Worm (Caenorhabditis elegans): Measurements from ENCODE around the gene T13H5.8.

T13H5.8 gene

DNA sequence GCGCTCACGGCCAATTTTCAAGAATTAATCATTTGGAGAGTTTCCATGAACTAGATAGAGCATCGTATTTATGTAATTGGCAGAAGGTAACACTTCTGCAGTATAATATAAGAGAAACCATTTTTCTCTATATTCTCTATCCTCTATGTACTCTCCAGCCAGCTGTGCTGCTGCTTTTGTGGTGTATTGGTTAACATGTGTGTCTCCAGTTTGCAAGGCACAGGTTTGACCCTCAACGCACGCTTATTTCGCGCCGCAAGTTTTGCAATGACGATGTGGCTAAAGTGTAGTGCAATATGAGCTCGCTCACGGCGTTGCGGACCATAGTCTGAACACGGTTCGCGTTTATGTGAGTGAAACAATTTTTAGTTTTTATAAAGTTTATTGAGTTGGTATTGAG is 28.7 kb downstream of the T13H5.8 start (continued):
- TF ChIP-seq cebp-1 (GFP tag; IDR thresholded peaks at IDR 0.05) (peak; percentile 58; the same call in 1 of the 2 replicates), cebp-1 (tag; optimal IDR thresholded peaks at IDR 0.05) (no peak), let-607 (tag; optimal IDR thresholded peaks at IDR 0.05) (peak; percentile 62 to 70), F57C9.4 (tag; optimal IDR thresholded peaks at IDR 0.05) (peak; percentile 69), attf-5 (GFP tag; optimal IDR thresholded peaks at IDR 0.05) (no peak), aptf-2 (GFP tag; conservative IDR thresholded peaks at IDR 0.05) (no peak), lin-40 (tag; optimal IDR thresholded peaks at IDR 0.05) (no peak), tbp1 (GFP tag; optimal IDR thresholded peaks at IDR 0.05) (peak; percentile 96), D2030.7 (GFP tag; IDR thresholded peaks at IDR 0.05) (peak; percentile 42; the same call in 1 of the 2 replicates), K11D2.4 (GFP tag; IDR thresholded peaks at IDR 0.05) (no peak; the same call in 1 of the 2 replicates), pbrm-1 (GFP tag; IDR thresholded peaks at IDR 0.05) (no peak; the same call in 1 of the 2 replicates), zim-3 (tag; optimal IDR thresholded peaks at IDR 0.05) (no peak), snpc-4 (GFP tag; optimal IDR thresholded peaks at IDR 0.05) (no peak), snpc-4 (tag; optimal IDR thresholded peaks at IDR 0.05) (peak in 1 of 4 experiments; percentile 73), madf-8 (GFP tag; conservative IDR thresholded peaks at IDR 0.05) (no peak), hmg-1.2 (GFP tag; IDR thresholded peaks at IDR 0.05) (peak; percentile 76; the same call in 1 of the 2 replicates), ceh-40 (GFP tag; IDR thresholded peaks at IDR 0.05) (peak; percentile 92), cebp-2 (GFP tag; IDR thresholded peaks at IDR 0.05) (peak; percentile 98), lir-1 (GFP tag; conservative IDR thresholded peaks at IDR 0.05) (0 out of 2 replicates have a peak, but pooled peaks have one; percentile 44), nfya-1 (tag; optimal IDR thresholded peaks at IDR 0.05; ENCODE audit: borderline replicate concordance, insufficient read depth) (no peak), B0019.2 (GFP tag; conservative IDR thresholded peaks at IDR 0.05) (no peak), sdz-38 (tag; optimal IDR thresholded peaks at IDR 0.05) (no peak), chd-7 (tag; optimal IDR thresholded peaks at IDR 0.05) (no peak), unc-62 (GFP tag; optimal IDR thresholded peaks at IDR 0.05) (no peak), atf-7 (tag; optimal IDR thresholded peaks at IDR 0.05) (peak; percentile 84), snpc-3.4 (tag; optimal IDR thresholded peaks at IDR 0.05) (peak; percentile 87), hlh-26 (GFP tag; conservative IDR thresholded peaks at IDR 0.05) (no peak), rec-8 (tag; optimal IDR thresholded peaks at IDR 0.05) (peak; percentile 48 to 93), dpl-1 (GFP tag; optimal IDR thresholded peaks at IDR 0.05) (peak; percentile 29), nhr-90 (tag; optimal IDR thresholded peaks at IDR 0.05) (peak; percentile 93), B0261.1 (tag; optimal IDR thresholded peaks at IDR 0.05) (peak; percentile 90), ets-4 (GFP tag; optimal IDR thresholded peaks at IDR 0.05) (peak; percentile 93), lsy-27 (tag; optimal IDR thresholded peaks at IDR 0.05; ENCODE audit: borderline replicate concordance, insufficient read depth) (peak; percentile 23), C17E4.6 (GFP tag; IDR thresholded peaks at IDR 0.05) (no peak), F39B2.1 (GFP tag; IDR thresholded peaks at IDR 0.05) (no peak), hlh-12 (tag; optimal IDR thresholded peaks at IDR 0.05) (peak; percentile 83), B0336.3 (GFP tag; IDR thresholded peaks at IDR 0.05) (no peak), zfh-2 (GFP tag; conservative IDR thresholded peaks at IDR 0.05) (no peak), F57A8.1 (GFP tag; optimal IDR thresholded peaks at IDR 0.05) (peak; percentile 98), sea-2 (GFP tag; IDR thresholded peaks at IDR 0.05) (no peak), Y53F4B.3 (GFP tag; IDR thresholded peaks at IDR 0.05) (no peak), F33H1.4 (GFP tag; IDR thresholded peaks at IDR 0.05) (peak; percentile 36; the same call in 1 of the 2 replicates), hmg-20 (GFP tag; IDR thresholded peaks at IDR 0.05) (peak; percentile 72), C06A6.2 (GFP tag; conservative IDR thresholded peaks at IDR 0.05) (peak; percentile 65), F52B5.7 (tag; optimal IDR thresholded peaks at IDR 0.05) (no peak), lin-54 (GFP tag; optimal IDR thresholded peaks at IDR 0.05) (no peak), F37B4.10 (GFP tag; IDR thresholded peaks at IDR 0.05) (0 out of 2 replicates have a peak, but pooled peaks have one; percentile 73), nhr-80 (tag; optimal IDR thresholded peaks at IDR 0.05) (peak; percentile 64)

All from whole organism, young adult.